Worm (Caenorhabditis elegans) whole organism, late embryonic: ENCODE data around the gene C44B9.2.

Source experiments
- C08G9.2 ChIP-seq: sonication (generic microtip); optimal IDR thresholded peaks from 2 replicates; lab custom pipeline; 2016; ENCODE audit warnings: mild to moderate bottlenecking, missing genetic modification characterization, moderate library complexity, missing compliant biosample characterization
- C38D4.7 ChIP-seq: fragments of 200-800 bp; sonication (Bioruptor generic); optimal IDR thresholded peaks from 2 replicates; lab custom pipeline; 2018; ENCODE audit warnings: mild to moderate bottlenecking, missing genetic modification characterization, moderate library complexity, missing compliant biosample characterization
- K02D7.2 ChIP-seq: sonication (generic microtip); optimal IDR thresholded peaks from 2 replicates; lab custom pipeline; 2017; ENCODE audit warnings: mild to moderate bottlenecking, missing genetic modification characterization, missing compliant biosample characterization
- K09A11.1 ChIP-seq: sonication (generic microtip); optimal IDR thresholded peaks from 2 replicates; lab custom pipeline; 2017; ENCODE audit warnings: antibody characterized with exemption, mild to moderate bottlenecking, missing genetic modification characterization, missing compliant biosample characterization; ENCODE audit not compliant: insufficient read depth
- ahr-1 ChIP-seq: sonication (generic microtip); optimal IDR thresholded peaks from 2 replicates; lab custom pipeline; 2016; ENCODE audit warnings: missing genetic modification characterization, missing compliant biosample characterization
- ceh-14 ChIP-seq: sonication (generic microtip); optimal IDR thresholded peaks from 2 replicates; lab custom pipeline; 2016; ENCODE audit warnings: missing genotype, missing genetic modification characterization, missing compliant biosample characterization
- ceh-19 ChIP-seq: fragments of 200-800 bp; sonication (Bioruptor generic); optimal IDR thresholded peaks from 2 replicates; lab custom pipeline; 2018; ENCODE audit warnings: mild to moderate bottlenecking, missing genetic modification characterization, missing compliant biosample characterization
- ceh-2 ChIP-seq: sonication (generic microtip); optimal IDR thresholded peaks from 2 replicates; lab custom pipeline; 2016; ENCODE audit warnings: missing genotype, missing genetic modification characterization, missing compliant biosample characterization
- ceh-30 ChIP-seq: fragments of 150-350 bp; optimal IDR thresholded peaks from 2 replicates; lab custom pipeline; 2014; ENCODE audit warnings: missing biosample characterization, missing genetic modification characterization
- ceh-31 ChIP-seq: sonication (generic microtip); optimal IDR thresholded peaks from 2 replicates; lab custom pipeline; 2016; ENCODE audit warnings: missing genetic modification characterization, missing compliant biosample characterization
- ceh-34 ChIP-seq: sonication (generic microtip); optimal IDR thresholded peaks from 2 replicates; lab custom pipeline; 2016; ENCODE audit warnings: mild to moderate bottlenecking, missing genetic modification characterization, missing compliant biosample characterization
- ceh-45 ChIP-seq: fragments of 200-800 bp; sonication (Bioruptor generic); IDR thresholded peaks from 2 replicates; pipeline ENCODE4 v1.3.6; 2022; ENCODE audit warnings: missing genetic modification reagents, missing genetic modification characterization, missing compliant biosample characterization
- ceh-48 ChIP-seq: sonication (generic microtip); optimal IDR thresholded peaks from 2 replicates; lab custom pipeline; 2016; ENCODE audit warnings: missing genetic modification characterization, inconsistent platforms, missing compliant biosample characterization
- ceh-9 ChIP-seq: sonication (generic microtip); optimal IDR thresholded peaks from 2 replicates; lab custom pipeline; 2016; ENCODE audit warnings: mild to moderate bottlenecking, missing genetic modification characterization, inconsistent platforms, missing compliant biosample characterization
- che-1 ChIP-seq: sonication (generic microtip); optimal IDR thresholded peaks from 2 replicates; lab custom pipeline; 2016; ENCODE audit warnings: mild to moderate bottlenecking, missing genetic modification characterization, missing compliant biosample characterization
- elt-2 ChIP-seq: sonication (generic microtip); optimal IDR thresholded peaks from 2 replicates; lab custom pipeline; 2016; ENCODE audit warnings: missing genetic modification reagents, missing genetic modification characterization, missing compliant biosample characterization
- elt-4 ChIP-seq: sonication (generic microtip); optimal IDR thresholded peaks from 2 replicates; lab custom pipeline; 2016; ENCODE audit warnings: missing genetic modification characterization, missing compliant biosample characterization
- fax-1 ChIP-seq: sonication (generic microtip); optimal IDR thresholded peaks from 2 replicates; lab custom pipeline; 2016; ENCODE audit warnings: missing genotype, missing genetic modification characterization, missing compliant biosample characterization
- fkh-10 ChIP-seq: fragments of 150-350 bp; optimal IDR thresholded peaks from 2 replicates; lab custom pipeline; 2014; ENCODE audit warnings: missing biosample characterization, missing genetic modification reagents, missing genetic modification characterization
- fkh-6 ChIP-seq: sonication (generic microtip); optimal IDR thresholded peaks from 2 replicates; lab custom pipeline; 2016; ENCODE audit warnings: missing genetic modification characterization, missing compliant biosample characterization
- hlh-15 ChIP-seq: sonication (generic microtip); optimal IDR thresholded peaks from 2 replicates; lab custom pipeline; 2016; ENCODE audit warnings: missing genetic modification characterization, missing compliant biosample characterization
- hlh-30 ChIP-seq: sonication (generic microtip); optimal IDR thresholded peaks from 2 replicates; lab custom pipeline; 2017; ENCODE audit warnings: antibody characterized with exemption, missing genetic modification characterization, missing compliant biosample characterization; ENCODE audit not compliant: insufficient read depth
- madf-2 ChIP-seq: sonication (generic microtip); optimal IDR thresholded peaks from 2 replicates; lab custom pipeline; 2017; ENCODE audit warnings: missing genetic modification characterization, missing compliant biosample characterization
- mec-3 ChIP-seq: sonication (generic microtip); optimal IDR thresholded peaks from 2 replicates; lab custom pipeline; 2016; ENCODE audit warnings: borderline replicate concordance, missing genetic modification characterization, missing compliant biosample characterization
- nhr-11 ChIP-seq: fragments of 150-350 bp; optimal IDR thresholded peaks from 2 replicates; lab custom pipeline; 2014; ENCODE audit warnings: missing biosample characterization, missing genetic modification characterization
- npax-4 ChIP-seq: sonication (generic microtip); optimal IDR thresholded peaks from 2 replicates; lab custom pipeline; 2016; ENCODE audit warnings: missing genetic modification characterization, missing compliant biosample characterization
- pag-3 ChIP-seq: sonication (generic microtip); optimal IDR thresholded peaks from 2 replicates; lab custom pipeline; 2016; ENCODE audit warnings: missing compliant biosample characterization, missing genetic modification characterization, borderline replicate concordance
- pat-9 ChIP-seq: fragments of 200-800 bp; sonication (Bioruptor generic); optimal IDR thresholded peaks from 2 replicates; lab custom pipeline; 2018; ENCODE audit warnings: mild to moderate bottlenecking, missing genetic modification characterization, moderate library complexity, missing compliant biosample characterization
- pax-1 ChIP-seq: fragments of 150-350 bp; optimal IDR thresholded peaks from 2 replicates; lab custom pipeline; 2014; ENCODE audit warnings: missing biosample characterization, missing genetic modification characterization
- pha-2 ChIP-seq: sonication (generic microtip); optimal IDR thresholded peaks from 2 replicates; lab custom pipeline; 2017; ENCODE audit warnings: mild to moderate bottlenecking, missing genetic modification characterization, missing compliant biosample characterization
- pros-1 ChIP-seq: fragments of 150-350 bp; optimal IDR thresholded peaks from 2 replicates; lab custom pipeline; 2014; ENCODE audit warnings: missing biosample characterization, missing genetic modification reagents, missing genetic modification characterization
- sdc-2 ChIP-seq: sonication (generic microtip); optimal IDR thresholded peaks from 2 replicates; lab custom pipeline; 2016; ENCODE audit warnings: missing genotype, missing genetic modification characterization, missing compliant biosample characterization
- tbx-2 ChIP-seq: sonication (generic microtip); optimal IDR thresholded peaks from 2 replicates; lab custom pipeline; 2016; ENCODE audit warnings: missing genetic modification characterization, missing compliant biosample characterization
- tbx-7 ChIP-seq: sonication (generic microtip); optimal IDR thresholded peaks from 2 replicates; lab custom pipeline; 2016; ENCODE audit warnings: missing genotype, missing genetic modification characterization, missing compliant biosample characterization
- ttx-3 ChIP-seq: sonication (generic microtip); optimal IDR thresholded peaks from 2 replicates; lab custom pipeline; 2016; ENCODE audit warnings: missing genetic modification reagents, missing genetic modification characterization, missing compliant biosample characterization
- unc-42 ChIP-seq: sonication (generic microtip); optimal IDR thresholded peaks from 2 replicates; lab custom pipeline; 2016; ENCODE audit warnings: missing genotype, missing genetic modification characterization, missing compliant biosample characterization
- unc-55 ChIP-seq: sonication (generic microtip); optimal IDR thresholded peaks from 2 replicates; lab custom pipeline; 2017; ENCODE audit warnings: missing biosample characterization, missing genetic modification reagents, missing genetic modification characterization
- unc-86 ChIP-seq: sonication (generic microtip); optimal IDR thresholded peaks from 2 replicates; lab custom pipeline; 2016; ENCODE audit warnings: missing genetic modification characterization, missing compliant biosample characterization
- zip-5 ChIP-seq: sonication (generic microtip); optimal IDR thresholded peaks from 2 replicates; lab custom pipeline; 2016; ENCODE audit warnings: missing genetic modification characterization, missing compliant biosample characterization

C44B9.2 gene

ce11 chrIII:10908543-10908942, 33.3 kb downstream of the C44B9.2 start:
- TF ChIP-seq unc-55 (GFP tag; lab: Kevin White, UChicago) (no peak), pax-1 (tag; lab: Kevin White, UChicago) (no peak), ceh-45 (no peak), ceh-14 (tag; lab: Kevin White, UChicago) (no peak), hlh-15 (tag; lab: Kevin White, UChicago) (no peak), sdc-2 (tag; lab: Kevin White, UChicago) (no peak), fkh-6 (tag; lab: Kevin White, UChicago) (no peak), ceh-34 (tag; lab: Kevin White, UChicago) (no peak), ceh-9 (tag; lab: Kevin White, UChicago) (no peak), madf-2 (tag; lab: Kevin White, UChicago) (no peak), ceh-30 (tag; lab: Kevin White, UChicago) (no peak), C08G9.2 (tag; lab: Kevin White, UChicago) (no peak), npax-4 (no peak), elt-2 (tag; lab: Kevin White, UChicago) (no peak), elt-4 (tag; lab: Kevin White, UChicago) (no peak), unc-42 (tag; lab: Kevin White, UChicago) (no peak)

ce11 chrIII:10909166-10909565, 33.9 kb downstream of the C44B9.2 start:
- TF ChIP-seq che-1 (tag; lab: Kevin White, UChicago) (no peak), unc-86 (tag; lab: Kevin White, UChicago) (no peak), ceh-30 (tag; lab: Kevin White, UChicago) (no peak), mec-3 (tag; lab: Kevin White, UChicago) (no peak), ceh-9 (tag; lab: Kevin White, UChicago) (no peak), K02D7.2 (tag; lab: Kevin White, UChicago) (no peak), pat-9 (tag; lab: Kevin White, UChicago) (no peak), tbx-7 (tag; lab: Kevin White, UChicago) (no peak), ceh-48 (no peak), fax-1 (tag; lab: Kevin White, UChicago) (no peak), zip-5 (no peak), C38D4.7 (GFP tag; lab: Kevin White, UChicago) (no peak), ceh-19 (GFP tag; lab: Kevin White, UChicago) (no peak), ceh-2 (tag; lab: Kevin White, UChicago) (no peak), pag-3 (tag; lab: Kevin White, UChicago) (no peak), pha-2 (tag; lab: Kevin White, UChicago) (no peak), unc-55 (GFP tag; lab: Kevin White, UChicago) (no peak), pros-1 (no peak), ceh-31 (tag; lab: Kevin White, UChicago) (no peak), ttx-3 (tag; lab: Kevin White, UChicago) (no peak)

ce11 chrIII:10911160-10911559, 35.9 kb downstream of the C44B9.2 start, which contains the start of gene cut-6:
Gene cut-6, plus strand, starts transcription at chrIII:10911460.
- TF ChIP-seq pax-1 (tag; lab: Kevin White, UChicago) (no peak), K09A11.1 (no peak), hlh-30 (tag; lab: Kevin White, UChicago) (no peak), unc-42 (tag; lab: Kevin White, UChicago) (no peak), ahr-1 (tag; lab: Kevin White, UChicago) (no peak), tbx-2 (no peak), nhr-11 (tag; lab: Kevin White, UChicago) (no peak), fkh-10 (no peak), npax-4 (no peak), ceh-31 (tag; lab: Kevin White, UChicago) (no peak), ceh-34 (tag; lab: Kevin White, UChicago) (no peak), C08G9.2 (tag; lab: Kevin White, UChicago) (no peak), hlh-15 (tag; lab: Kevin White, UChicago) (no peak)
